Fruit fly (Drosophila melanogaster) whole organism, prepupa: ENCODE data around the gene Cyp303a1.

Experiments
- CG10631 ChIP-seq: fragments of 200-800 bp; sonication (Bioruptor generic); optimal IDR thresholded peaks from 2 replicates; lab custom pipeline; 2016; ENCODE audit warnings: missing biosample characterization, missing genetic modification characterization
- CG11294 ChIP-seq: fragments of 200-800 bp; sonication (Bioruptor generic); IDR thresholded peaks from 2 replicates; pipeline ENCODE4 v1.3.6; 2022; ENCODE audit warnings: missing biosample characterization, missing genetic modification characterization
- CG11762 ChIP-seq: fragments of 200-800 bp; sonication (Bioruptor generic); optimal IDR thresholded peaks from 3 replicates; lab custom pipeline; 2016; ENCODE audit warnings: missing biosample characterization, missing genetic modification characterization; ENCODE audit not compliant: insufficient read depth
- CG11902 ChIP-seq: fragments of 200-800 bp; sonication (Bioruptor generic); optimal IDR thresholded peaks from 3 replicates; lab custom pipeline; 2016; ENCODE audit warnings: missing biosample characterization, missing genetic modification characterization
- CG15336 ChIP-seq: fragments of 200-800 bp; sonication (Bioruptor generic); IDR thresholded peaks from 2 replicates; pipeline ENCODE4 v1.3.6; 2022; ENCODE audit warnings: missing biosample characterization, missing genetic modification characterization
- CG16779 ChIP-seq: fragments of 200-800 bp; sonication (Bioruptor generic); optimal IDR thresholded peaks from 3 replicates; lab custom pipeline; 2017; ENCODE audit warnings: missing biosample characterization, mild to moderate bottlenecking, missing genetic modification characterization
- CG3032 ChIP-seq: fragments of 200-800 bp; optimal IDR thresholded peaks from 2 replicates; lab custom pipeline; 2019; ENCODE audit warnings: missing biosample characterization, mild to moderate bottlenecking, missing genetic modification characterization, moderate library complexity
- CG32006 ChIP-seq: fragments of 200-800 bp; sonication (Bioruptor generic); optimal IDR thresholded peaks from 3 replicates; lab custom pipeline; 2017; ENCODE audit warnings: missing biosample characterization, mild to moderate bottlenecking, missing genetic modification characterization
- CG3919 ChIP-seq: fragments of 200-800 bp; sonication (Bioruptor generic); optimal IDR thresholded peaks from 3 replicates; lab custom pipeline; 2016; ENCODE audit warnings: missing biosample characterization, missing genetic modification characterization
- CG6792 ChIP-seq: fragments of 200-800 bp; sonication (Bioruptor generic); optimal IDR thresholded peaks from 3 replicates; lab custom pipeline; 2016; ENCODE audit warnings: missing biosample characterization, missing genetic modification characterization
- CG6854 ChIP-seq: fragments of 200-800 bp; sonication (Bioruptor generic); optimal IDR thresholded peaks from 2 replicates; lab custom pipeline; 2017; ENCODE audit warnings: missing biosample characterization, mild to moderate bottlenecking, missing genetic modification characterization
- CG7368 ChIP-seq: fragments of 200-800 bp; sonication (Bioruptor generic); optimal IDR thresholded peaks from 3 replicates; lab custom pipeline; 2016; ENCODE audit warnings: missing biosample characterization, missing genetic modification characterization
- CG8119 ChIP-seq: fragments of 200-800 bp; sonication (Bioruptor generic); IDR thresholded peaks from 3 replicates; pipeline ENCODE4 v1.3.6; 2022; ENCODE audit warnings: missing biosample characterization, missing genetic modification characterization
- CG8319 ChIP-seq: fragments of 200-800 bp; sonication (Bioruptor generic); optimal IDR thresholded peaks from 3 replicates; lab custom pipeline; 2016; ENCODE audit warnings: missing biosample characterization, missing genetic modification characterization
- Eip75B ChIP-seq: fragments of 200-800 bp; sonication (Bioruptor generic); optimal IDR thresholded peaks from 3 replicates; lab custom pipeline; 2016; ENCODE audit warnings: missing biosample characterization, missing genetic modification characterization
- Ets21C ChIP-seq: fragments of 200-800 bp; sonication (Bioruptor generic); optimal IDR thresholded peaks from 3 replicates; lab custom pipeline; 2016; ENCODE audit warnings: missing biosample characterization, missing genetic modification characterization
- Ets96B ChIP-seq: fragments of 200-800 bp; optimal IDR thresholded peaks from 2 replicates; lab custom pipeline; 2019; ENCODE audit warnings: missing biosample characterization, mild to moderate bottlenecking, missing genetic modification characterization, moderate library complexity
- Hr39 ChIP-seq: fragments of 200-800 bp; sonication (Bioruptor generic); optimal IDR thresholded peaks from 2 replicates; lab custom pipeline; 2016; ENCODE audit warnings: missing biosample characterization, missing genetic modification characterization
- Hr4 ChIP-seq: fragments of 200-800 bp; sonication (Bioruptor generic); optimal IDR thresholded peaks from 3 replicates; lab custom pipeline; 2016; ENCODE audit warnings: missing biosample characterization, missing genetic modification characterization
- Lpt ChIP-seq: fragments of 200-800 bp; sonication (Bioruptor generic); optimal IDR thresholded peaks from 3 replicates; lab custom pipeline; 2016; ENCODE audit warnings: missing biosample characterization, missing genetic modification characterization
- Met ChIP-seq: fragments of 200-800 bp; sonication (Bioruptor generic); optimal IDR thresholded peaks from 3 replicates; lab custom pipeline; 2016; ENCODE audit warnings: missing biosample characterization, missing genetic modification characterization
- OdsH ChIP-seq: fragments of 200-800 bp; sonication (Bioruptor generic); optimal IDR thresholded peaks from 3 replicates; lab custom pipeline; 2016; ENCODE audit warnings: missing biosample characterization, missing genetic modification characterization
- Smox ChIP-seq: fragments of 200-800 bp; sonication (Bioruptor generic); optimal IDR thresholded peaks from 3 replicates; lab custom pipeline; 2016; ENCODE audit warnings: missing biosample characterization, missing genetic modification characterization
- Sox102F ChIP-seq: fragments of 200-800 bp; sonication (Bioruptor generic); optimal IDR thresholded peaks from 2 replicates; lab custom pipeline; 2016; ENCODE audit warnings: missing biosample characterization, mild to moderate bottlenecking, missing genetic modification characterization
- Sox14 ChIP-seq: fragments of 200-800 bp; sonication (Bioruptor generic); optimal IDR thresholded peaks from 3 replicates; lab custom pipeline; 2016; ENCODE audit warnings: missing biosample characterization, missing genetic modification characterization
- Sox15 ChIP-seq: fragments of 200-800 bp; sonication (Bioruptor generic); optimal IDR thresholded peaks from 3 replicates; lab custom pipeline; 2016; ENCODE audit warnings: missing biosample characterization, missing genetic modification characterization
- acj6 ChIP-seq: fragments of 200-800 bp; sonication (Bioruptor generic); optimal IDR thresholded peaks from 3 replicates; lab custom pipeline; 2016; ENCODE audit warnings: missing biosample characterization, missing genetic modification characterization
- cyc ChIP-seq: fragments of 200-800 bp; sonication (Bioruptor generic); optimal IDR thresholded peaks from 3 replicates; lab custom pipeline; 2016; ENCODE audit warnings: missing biosample characterization, missing genetic modification characterization
- dac ChIP-seq: fragments of 200-800 bp; sonication (Bioruptor generic); optimal IDR thresholded peaks from 2 replicates; lab custom pipeline; 2017; ENCODE audit warnings: missing biosample characterization, mild to moderate bottlenecking, missing genetic modification characterization
- dsx ChIP-seq: fragments of 200-800 bp; optimal IDR thresholded peaks from 3 replicates; lab custom pipeline; 2019; ENCODE audit warnings: missing biosample characterization, mild to moderate bottlenecking, missing genetic modification characterization, moderate library complexity; ENCODE audit not compliant: poor library complexity, severe bottlenecking
- eg ChIP-seq: fragments of 200-800 bp; sonication (Bioruptor generic); IDR thresholded peaks from 3 replicates; pipeline ENCODE4 v1.3.6; 2022; ENCODE audit warnings: missing biosample characterization, missing genetic modification characterization
- esn ChIP-seq: fragments of 200-800 bp; sonication (Bioruptor generic); optimal IDR thresholded peaks from 2 replicates; lab custom pipeline; 2016; ENCODE audit warnings: missing biosample characterization, mild to moderate bottlenecking, missing genetic modification characterization, moderate library complexity
- fd85E ChIP-seq: fragments of 200-800 bp; sonication (Bioruptor generic); optimal IDR thresholded peaks from 3 replicates; lab custom pipeline; 2016; ENCODE audit warnings: missing biosample characterization, missing genetic modification characterization
- fkh ChIP-seq: fragments of 200-800 bp; sonication (Bioruptor generic); optimal IDR thresholded peaks from 3 replicates; lab custom pipeline; 2017; ENCODE audit warnings: missing biosample characterization, mild to moderate bottlenecking, missing genetic modification characterization, moderate library complexity
- lz ChIP-seq: fragments of 200-800 bp; sonication (Bioruptor generic); optimal IDR thresholded peaks from 3 replicates; lab custom pipeline; 2016; ENCODE audit warnings: missing biosample characterization, missing genetic modification characterization
- net ChIP-seq: fragments of 200-800 bp; sonication (Bioruptor generic); optimal IDR thresholded peaks from 3 replicates; lab custom pipeline; 2016; ENCODE audit warnings: missing biosample characterization, missing genetic modification characterization
- pdm3 ChIP-seq: fragments of 200-800 bp; sonication (Bioruptor generic); optimal IDR thresholded peaks from 3 replicates; lab custom pipeline; 2016; ENCODE audit warnings: missing biosample characterization, missing genetic modification characterization
- salr ChIP-seq, 2 experiments: fragments of 200-800 bp; sonication (Bioruptor generic); optimal IDR thresholded peaks; 3 replicates each; lab custom pipeline; 2016 to 2018; ENCODE audit warnings: missing biosample characterization in 2 of 2, missing genetic modification characterization in 2 of 2, mild to moderate bottlenecking in 1 of 2
- svp ChIP-seq: fragments of 200-800 bp; sonication (Bioruptor generic); peaks from one replicate; lab custom pipeline; 2016; ENCODE audit warnings: missing biosample characterization, missing genetic modification characterization
- topi ChIP-seq: fragments of 200-800 bp; sonication (Bioruptor generic); optimal IDR thresholded peaks from 3 replicates; lab custom pipeline; 2016; ENCODE audit warnings: missing biosample characterization, missing genetic modification characterization

Gene Cyp303a1

dm6 chr2L:16275809-16276178 is 18.2 kb upstream of the Cyp303a1 start (continued):
- TF ChIP-seq CG8119 (GFP tag; lab: Robert Waterston, UW): peak; percentile 81; the same call in 2 of the 3 replicates
- TF ChIP-seq topi (GFP tag; lab: Kevin White, UChicago): peak; percentile 52
- TF ChIP-seq CG7368: no peak
- peak; percentile 11 for TF ChIP-seq cyc
- peak; percentile 89 for TF ChIP-seq CG32006 (GFP tag; lab: Kevin White, UChicago)
- no peak for TF ChIP-seq CG6792 (GFP tag; lab: Kevin White, UChicago)
- TF ChIP-seq fd85E (GFP tag; lab: Kevin White, UChicago): no peak
- peak; percentile 50 for TF ChIP-seq CG10631
- TF ChIP-seq Eip75B (GFP tag; lab: Kevin White, UChicago): peak; percentile 47
- TF ChIP-seq svp (GFP tag; lab: Kevin White, UChicago): peak; percentile 80
- peak; percentile 32 for TF ChIP-seq net (GFP tag; lab: Kevin White, UChicago)
- peak; percentile 36 for TF ChIP-seq CG16779 (tag; lab: Kevin White, UChicago)
- TF ChIP-seq OdsH: peak; percentile 57
- TF ChIP-seq Sox14 (GFP tag; lab: Kevin White, UChicago): peak; percentile 23
- TF ChIP-seq Lpt (GFP tag; lab: Kevin White, UChicago): peak; percentile 39
- TF ChIP-seq CG6854: no peak
- TF ChIP-seq CG11294 (GFP tag; lab: Robert Waterston, UW): peak; percentile 59
- TF ChIP-seq Hr39 (GFP tag; lab: Kevin White, UChicago): peak; percentile 8
- no peak for TF ChIP-seq fkh (GFP tag; lab: Kevin White, UChicago)
- TF ChIP-seq lz (GFP tag; lab: Kevin White, UChicago): peak; percentile 30
- TF ChIP-seq acj6 (GFP tag; lab: Kevin White, UChicago): peak; percentile 40
- TF ChIP-seq salr (GFP tag; optimal IDR thresholded peaks at IDR 0.05; lab: Kevin White, UChicago): peak in 1 of 2 experiments; percentile 2
- TF ChIP-seq CG3919 (GFP tag; lab: Kevin White, UChicago): peak; percentile 27
- TF ChIP-seq Met (GFP tag; lab: Kevin White, UChicago): peak; percentile 47
- peak; percentile 62 for TF ChIP-seq Ets96B (tag; lab: Kevin White, UChicago)
- TF ChIP-seq Sox102F (GFP tag; lab: Kevin White, UChicago): peak; percentile 49
- TF ChIP-seq Smox (GFP tag; lab: Kevin White, UChicago): no peak
- TF ChIP-seq dac: peak; percentile 72
- TF ChIP-seq CG11762 (GFP tag; lab: Kevin White, UChicago): peak; percentile 14
- peak; percentile 48 for TF ChIP-seq pdm3 (GFP tag; lab: Kevin White, UChicago)
- peak; percentile 15 for TF ChIP-seq CG3032 (tag; lab: Kevin White, UChicago)
- TF ChIP-seq eg (GFP tag; lab: Robert Waterston, UW): peak; percentile 83
- peak; percentile 53 for TF ChIP-seq esn (GFP tag; lab: Kevin White, UChicago)
- TF ChIP-seq CG8319: no peak
- peak; percentile 90 for TF ChIP-seq Hr4
- TF ChIP-seq Sox15 (GFP tag; lab: Kevin White, UChicago): no peak
- no peak for TF ChIP-seq Ets21C (GFP tag; lab: Kevin White, UChicago)
- peak; percentile 79 for TF ChIP-seq CG15336 (GFP tag; lab: Robert Waterston, UW)
- TF ChIP-seq CG11902 (GFP tag; lab: Kevin White, UChicago): no peak
- TF ChIP-seq, all 60 proteins: peak for 43

- peak; percentile 38 for TF ChIP-seq fkh (GFP tag; lab: Kevin White, UChicago)
- peak; percentile 70 for TF ChIP-seq dsx (GFP tag; lab: Kevin White, UChicago)
- TF ChIP-seq eg (GFP tag; lab: Robert Waterston, UW): no peak
- TF ChIP-seq Hr39 (GFP tag; lab: Kevin White, UChicago): no peak
- TF ChIP-seq CG11294 (GFP tag; lab: Robert Waterston, UW): no peak
- TF ChIP-seq, all 60 proteins: peak for 2
These were observed 17.2 kb upstream of the Cyp303a1 start for dm6 chr2L:16276820-16277219.
